Worm (Caenorhabditis elegans) whole organism, young adult: ENCODE measurements around the gene cyp-34A10.

ENCODE experiments used
- F10E7.11 ChIP-seq: sonication (generic microtip); optimal IDR thresholded peaks from 2 replicates; lab custom pipeline; 2017; ENCODE audit warnings: mild to moderate bottlenecking, missing genetic modification characterization, moderate library complexity, missing compliant biosample characterization
- F23B12.7 ChIP-seq: sonication (generic microtip); optimal IDR thresholded peaks from 2 replicates; lab custom pipeline; 2017; ENCODE audit warnings: missing genetic modification characterization, mild to moderate bottlenecking, missing compliant biosample characterization, antibody characterized with exemption, moderate library complexity; ENCODE audit not compliant: insufficient read depth
- F39B2.1 ChIP-seq: fragments of 200-800 bp; sonication (Bioruptor generic); IDR thresholded peaks from 2 replicates; pipeline ENCODE4 v1.3.6; 2022; ENCODE audit warnings: missing genetic modification reagents, missing genetic modification characterization, missing compliant biosample characterization
- F52B5.7 ChIP-seq: sonication (generic microtip); optimal IDR thresholded peaks from 2 replicates; lab custom pipeline; 2016; ENCODE audit warnings: mild to moderate bottlenecking, missing genetic modification characterization, missing compliant biosample characterization
- ama-1 ChIP-seq, 3 experiments: fragments of 150-350 bp in 1 of 3; sonication (generic microtip) in 2 of 3; optimal IDR thresholded peaks; 2 replicates each; lab custom pipeline; 2014 to 2018; ENCODE audit warnings: missing biosample characterization in 2 of 3, missing genetic modification characterization in 2 of 3, missing genetic modification reagents in 2 of 3
- hrde-1 ChIP-seq: sonication (generic microtip); optimal IDR thresholded peaks from 2 replicates; lab custom pipeline; 2016; ENCODE audit warnings: missing genetic modification characterization, mild to moderate bottlenecking, missing compliant biosample characterization, moderate library complexity, missing genotype, missing genetic modification reagents, borderline replicate concordance
- madf-10 ChIP-seq: sonication (generic microtip); optimal IDR thresholded peaks from 2 replicates; lab custom pipeline; 2016; ENCODE audit warnings: mild to moderate bottlenecking, missing genetic modification characterization, missing compliant biosample characterization
- pha-4 ChIP-seq: fragments of 150-350 bp; sonication (generic microtip); optimal IDR thresholded peaks from 2 replicates; lab custom pipeline; 2014; ENCODE audit warnings: missing biosample characterization, missing genetic modification reagents, missing genetic modification characterization
- sea-2 ChIP-seq: fragments of 200-800 bp; sonication (Bioruptor generic); IDR thresholded peaks from 2 replicates; pipeline ENCODE4 v1.3.6; 2022; ENCODE audit warnings: missing genetic modification characterization, missing compliant biosample characterization

DNA sequence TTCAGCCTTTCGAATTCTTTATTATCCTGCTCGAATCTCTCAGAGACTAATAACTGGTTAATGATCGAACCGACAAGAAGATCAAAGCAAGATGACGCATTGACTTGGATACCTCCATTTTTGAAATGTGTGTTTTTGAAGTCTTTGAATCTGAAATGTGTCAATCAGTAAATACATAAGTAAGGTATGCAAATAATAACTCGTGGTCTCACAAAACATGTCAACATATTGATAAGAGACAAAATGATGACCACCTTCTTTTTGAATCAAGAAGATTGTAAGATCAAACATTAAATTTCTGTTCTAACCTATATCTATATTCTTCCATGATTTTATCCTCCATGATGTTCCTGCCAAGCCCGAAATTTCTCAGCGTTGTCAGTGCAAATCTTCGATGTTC is 3.1 kb downstream of the cyp-34A10 start:
- no peak for TF ChIP-seq sea-2 (GFP tag; lab: Robert Waterston, UW)
- no peak for TF ChIP-seq hrde-1 (tag; lab: Kevin White, UChicago)
- no peak for TF ChIP-seq ama-1 (optimal IDR thresholded peaks at IDR 0.05; lab: Kevin White, UChicago)
- no peak for TF ChIP-seq ama-1 (GFP tag; optimal IDR thresholded peaks at IDR 0.05; lab: Kevin White, UChicago)
- TF ChIP-seq F52B5.7 (tag; lab: Kevin White, UChicago) = no peak
- no peak for TF ChIP-seq F10E7.11 (tag; lab: Kevin White, UChicago)
- TF ChIP-seq F39B2.1 (GFP tag; lab: Robert Waterston, UW) = no peak
- TF ChIP-seq F23B12.7 = no peak
- TF ChIP-seq pha-4 = no peak
- no peak for TF ChIP-seq madf-10 (tag; lab: Kevin White, UChicago)
